Fruit fly (Drosophila melanogaster): ENCODE measurements around the gene CG9215.
A peak's percentile ranks its signal among the peaks of the same experiment; 100 is the strongest.

The CG9215 gene

dm6 chrX:15622970-15623402, 40.3 kb upstream of the CG9215 start (continued):
- TF ChIP-seq wek (GFP tag; optimal IDR thresholded peaks at IDR 0.05) (peak; percentile 16), Sry-β (GFP tag; optimal IDR thresholded peaks at IDR 0.05) (no peak), CG8944 (GFP tag; optimal IDR thresholded peaks at IDR 0.05) (peak; percentile 72), dmrt99B (tag; optimal IDR thresholded peaks at IDR 0.05) (peak; percentile 87), CG7928 (GFP tag; optimal IDR thresholded peaks at IDR 0.05) (peak; percentile 23), gce (GFP tag; IDR thresholded peaks at IDR 0.05) (peak; percentile 71; the same call in 2 of the 3 replicates), ham (GFP tag; IDR thresholded peaks at IDR 0.05) (no peak; the same call in 1 of the 2 replicates), CG1024 (GFP tag; IDR thresholded peaks at IDR 0.05) (peak; percentile 85), CG15269 (tag; optimal IDR thresholded peaks at IDR 0.05) (peak; percentile 85), zfh1 (GFP tag; IDR thresholded peaks at IDR 0.05) (peak; percentile 82), Vsx1 (GFP tag; optimal IDR thresholded peaks at IDR 0.05) (peak; percentile 38), Hsf (GFP tag; optimal IDR thresholded peaks at IDR 0.05) (peak; percentile 72), ftz-f1 (GFP tag; optimal IDR thresholded peaks at IDR 0.05) (no peak), CG2712 (tag; optimal IDR thresholded peaks at IDR 0.05) (peak; percentile 73), CG6272 (GFP tag; IDR thresholded peaks at IDR 0.05) (peak; percentile 77), CG11696 (GFP tag; IDR thresholded peaks at IDR 0.05) (peak; percentile 68), CG1529 (GFP tag; optimal IDR thresholded peaks at IDR 0.05) (peak; percentile 54), crc (GFP tag; optimal IDR thresholded peaks at IDR 0.05) (peak; percentile 25), CG9932 (GFP tag; IDR thresholded peaks at IDR 0.05) (peak; percentile 92), crp (GFP tag; optimal IDR thresholded peaks at IDR 0.05) (no peak), ab (GFP tag; optimal IDR thresholded peaks at IDR 0.05) (no peak), Bteb2 (GFP tag; optimal IDR thresholded peaks at IDR 0.05) (peak; percentile 30), sug (tag; optimal IDR thresholded peaks at IDR 0.05) (peak; percentile 58), CG10267 (tag; optimal IDR thresholded peaks at IDR 0.05) (peak; percentile 52), Nf-YB (GFP tag; optimal IDR thresholded peaks at IDR 0.05) (peak; percentile 24), CG18476 (GFP tag; optimal IDR thresholded peaks at IDR 0.05) (peak; percentile 49), CG4617 (GFP tag; optimal IDR thresholded peaks at IDR 0.05; ENCODE audit: borderline replicate concordance) (peak; percentile 13), Lim3 (GFP tag; IDR thresholded peaks at IDR 0.05) (0 out of 2 replicates have a peak, but pooled peaks have one; percentile 45), Camta (GFP tag; optimal IDR thresholded peaks at IDR 0.05) (peak; percentile 49), CG6791 (GFP tag; IDR thresholded peaks at IDR 0.05; ENCODE audit: partially characterized antibody) (no peak), CG8765 (GFP tag; IDR thresholded peaks at IDR 0.05) (no peak), CG3163 (GFP tag; optimal IDR thresholded peaks at IDR 0.05) (peak; percentile 15), CG10565 (GFP tag; optimal IDR thresholded peaks at IDR 0.05) (no peak), amos (GFP tag; IDR thresholded peaks at IDR 0.05; ENCODE audit: partially characterized antibody) (no peak), phol (tag; optimal IDR thresholded peaks at IDR 0.05) (peak; percentile 72), gro (GFP tag; optimal IDR thresholded peaks at IDR 0.05) (peak; percentile 48), otp (GFP tag; IDR thresholded peaks at IDR 0.05) (peak; percentile 78), CG13775 (GFP tag; optimal IDR thresholded peaks at IDR 0.05) (peak; percentile 48), chn (GFP tag; optimal IDR thresholded peaks at IDR 0.05) (peak; percentile 18), CG10147 (GFP tag; optimal IDR thresholded peaks at IDR 0.05) (peak; percentile 69), CG1647 (GFP tag; optimal IDR thresholded peaks at IDR 0.05) (peak; percentile 14), grn (GFP tag; optimal IDR thresholded peaks at IDR 0.05) (peak; percentile 58), CG12219 (GFP tag; optimal IDR thresholded peaks at IDR 0.05) (peak; percentile 75), esg (GFP tag; conservative IDR thresholded peaks at IDR 0.05) (peak; percentile 82), Dbx (GFP tag; IDR thresholded peaks at IDR 0.05) (peak; percentile 89), bcd (GFP tag; optimal IDR thresholded peaks at IDR 0.05) (peak; percentile 72), CTCF (GFP tag; optimal IDR thresholded peaks at IDR 0.05) (no peak), Ptx1 (GFP tag; IDR thresholded peaks at IDR 0.05) (peak; percentile 89), CG2199 (GFP tag; IDR thresholded peaks at IDR 0.05) (0 out of 3 replicates have a peak, but pooled peaks have one; percentile 71), CG9609 (GFP tag; optimal IDR thresholded peaks at IDR 0.05) (peak; percentile 57), cad (GFP tag; optimal IDR thresholded peaks at IDR 0.05) (no peak), salm (tag; optimal IDR thresholded peaks at IDR 0.05) (peak; percentile 32)

Data from whole organism, embryonic.